Worm (Caenorhabditis elegans): ENCODE results near the gene Y116A8C.43.

ce11 chrIV:17104157-17104872 lies 15.7 kb downstream of the Y116A8C.43 start:
- TF ChIP-seq let-526 (GFP tag; IDR thresholded peaks at IDR 0.05) = no peak
- no peak for TF ChIP-seq ceh-79 (tag; optimal IDR thresholded peaks at IDR 0.05)
- TF ChIP-seq lin-35 (GFP tag; optimal IDR thresholded peaks at IDR 0.05) = no peak
- TF ChIP-seq sptf-2 (GFP tag; optimal IDR thresholded peaks at IDR 0.05) = no peak
- TF ChIP-seq ztf-26 (tag; optimal IDR thresholded peaks at IDR 0.05) = no peak
- no peak for TF ChIP-seq fkh-3 (tag; optimal IDR thresholded peaks at IDR 0.05)
- TF ChIP-seq hmg-1.2 (GFP tag; IDR thresholded peaks at IDR 0.05) = no peak
- TF ChIP-seq ceh-100 (GFP tag; IDR thresholded peaks at IDR 0.05) = no peak
- no peak for TF ChIP-seq madf-10 (tag; optimal IDR thresholded peaks at IDR 0.05)

Data from whole organism, young adult.